Worm (Caenorhabditis elegans): ENCODE data around the gene Y32H12A.7.

Y32H12A.7 gene

ce11 chrIII:5334517-5335049, 50.6 kb downstream of the Y32H12A.7 start (continued):
- TF ChIP-seq ces-1 (GFP tag; optimal IDR thresholded peaks at IDR 0.05) (no peak), unc-130 (GFP tag; optimal IDR thresholded peaks at IDR 0.05) (no peak), arid-1 (GFP tag; conservative IDR thresholded peaks at IDR 0.05) (no peak), daf-12 (tag; optimal IDR thresholded peaks at IDR 0.05) (no peak), F49E8.2 (tag; optimal IDR thresholded peaks at IDR 0.05; ENCODE audit: borderline replicate concordance) (no peak), snpc-1.2 (GFP tag; IDR thresholded peaks at IDR 0.05) (no peak), nhr-10 (tag; optimal IDR thresholded peaks at IDR 0.05) (no peak), zfp-3 (GFP tag; conservative IDR thresholded peaks at IDR 0.05) (no peak), duxl-1 (tag; optimal IDR thresholded peaks at IDR 0.05; ENCODE audit: poor library complexity) (no peak), ceh-82 (tag; optimal IDR thresholded peaks at IDR 0.05) (no peak), nhr-48 (tag; optimal IDR thresholded peaks at IDR 0.05) (no peak), lin-39 (tag; optimal IDR thresholded peaks at IDR 0.05) (no peak), egl-43 (GFP tag; IDR thresholded peaks at IDR 0.05) (no peak), madf-9 (GFP tag; conservative IDR thresholded peaks at IDR 0.05) (no peak), lin-1 (GFP tag; IDR thresholded peaks at IDR 0.05) (no peak), lin-29 (GFP tag; IDR thresholded peaks at IDR 0.05) (no peak), daf-16 (GFP tag; optimal IDR thresholded peaks at IDR 0.05) (no peak), daf-16 (tag; optimal IDR thresholded peaks at IDR 0.05) (peak; percentile 56), cey-2 (tag; optimal IDR thresholded peaks at IDR 0.05; ENCODE audit: borderline replicate concordance, insufficient read depth) (no peak), skn-1 (tag; optimal IDR thresholded peaks at IDR 0.05) (no peak)

Measured in whole organism, L4 larva.